3 fruit fly cellular contexts compared by ENCODE assay signal in genomic region chrX:5563396-5563795, dm6.
TF ChIP-seq lines count a peak whose summit lies in the region.

No protein-coding gene starts in this region.

- TF ChIP-seq CTCF in S2 (optimal IDR thresholded peaks at IDR 0.05; lab: Kevin White, UChicago) = peak; percentile 81 to 87
- peak; percentile 86 for TF ChIP-seq CTCF in whole organism, embryonic (GFP tag; optimal IDR thresholded peaks at IDR 0.05; lab: Kevin White, UChicago)

TF ChIP-seq in whole organism, embryonic, 481 proteins besides CTCF, POLR2A, EP300 and RAD21:
- TF ChIP-seq Stat92E (GFP tag; optimal IDR thresholded peaks at IDR 0.05; lab: Kevin White, UChicago) = no peak
- no peak for TF ChIP-seq slbo (GFP tag; IDR thresholded peaks at IDR 0.05; lab: Robert Waterston, UW)
- no peak for TF ChIP-seq CG8944 (GFP tag; optimal IDR thresholded peaks at IDR 0.05; lab: Kevin White, UChicago)
- no peak for TF ChIP-seq kay (GFP tag; optimal IDR thresholded peaks at IDR 0.05; lab: Kevin White, UChicago)
- no peak for TF ChIP-seq Nf-YA (GFP tag; IDR thresholded peaks at IDR 0.05; lab: Robert Waterston, UW)
- TF ChIP-seq E2f2 (GFP tag; IDR thresholded peaks at IDR 0.05; lab: Robert Waterston, UW) = no peak
- no peak for TF ChIP-seq HLH54F (GFP tag; optimal IDR thresholded peaks at IDR 0.05; lab: Kevin White, UChicago)
- TF ChIP-seq CG14441 (GFP tag; IDR thresholded peaks at IDR 0.05; lab: Robert Waterston, UW) = no peak
- no peak for TF ChIP-seq B-H1 (GFP tag; IDR thresholded peaks at IDR 0.05; lab: Robert Waterston, UW)
- no peak for TF ChIP-seq Hr78 (GFP tag; optimal IDR thresholded peaks at IDR 0.05; lab: Kevin White, UChicago)
- TF ChIP-seq CG1024 (GFP tag; IDR thresholded peaks at IDR 0.05; lab: Robert Waterston, UW) = no peak
- no peak for TF ChIP-seq zfh2 (GFP tag; optimal IDR thresholded peaks at IDR 0.05; lab: Kevin White, UChicago)
- no peak for TF ChIP-seq CG5245 (GFP tag; optimal IDR thresholded peaks at IDR 0.05; lab: Kevin White, UChicago)
- TF ChIP-seq tx (GFP tag; optimal IDR thresholded peaks at IDR 0.05; lab: Kevin White, UChicago) = no peak

TF ChIP-seq in whole organism, wandering third instar larva, 38 proteins besides CTCF, POLR2A, EP300 and RAD21:
- TF ChIP-seq Jra (GFP tag; optimal IDR thresholded peaks at IDR 0.05; lab: Kevin White, UChicago) (no peak), Vsx2 (GFP tag; optimal IDR thresholded peaks at IDR 0.05; lab: Kevin White, UChicago; ENCODE audit: partially characterized antibody) (peak; percentile 69), Mio (GFP tag; optimal IDR thresholded peaks at IDR 0.05; lab: Kevin White, UChicago) (no peak), Myc (optimal IDR thresholded peaks at IDR 0.05; lab: Kevin White, UChicago) (no peak), dl (GFP tag; optimal IDR thresholded peaks at IDR 0.05; lab: Kevin White, UChicago; ENCODE audit: insufficient read depth in 1 of 2, partially characterized antibody in 2 of 2) (no peak)
